Fruit fly (Drosophila melanogaster): ENCODE data around the gene Root.

dm6 chr3R:24112320-24113069, 591 bp upstream of the Root start, which contains the start of gene CG13605:
- TF ChIP-seq Ets96B (tag; optimal IDR thresholded peaks at IDR 0.05) (peak; percentile 48), OdsH (GFP tag; optimal IDR thresholded peaks at IDR 0.05) (peak; percentile 76), salr (GFP tag; optimal IDR thresholded peaks at IDR 0.05) (peak in 1 of 2 experiments; percentile 5), CG31627 (GFP tag; optimal IDR thresholded peaks at IDR 0.05) (peak; percentile 51)

Data from whole organism, prepupa.